Fruit fly (Drosophila melanogaster): ENCODE data around the gene CG34162.

- TF ChIP-seq CG8478 (optimal IDR thresholded peaks at IDR 0.05) (peak; percentile 87), Dll (optimal IDR thresholded peaks at IDR 0.05) (no peak), usp (GFP tag; optimal IDR thresholded peaks at IDR 0.05) (no peak), pan (optimal IDR thresholded peaks at IDR 0.05) (no peak), psq (optimal IDR thresholded peaks at IDR 0.05) (no peak)
These were observed 14.8 kb upstream of the CG34162 start, which contains the start of the genes Dlg5 and CG4970 for dm6 chr2L:11516526-11517441.

Measured in whole organism.